Fruit fly (Drosophila melanogaster) Kc167 (cell line): Measurements from ENCODE around the gene ClpX.

Experiments used
- Myc ChIP-seq: fragments of >200 bp; optimal IDR thresholded peaks from 2 replicates; lab custom pipeline; 2017; ENCODE audit warnings: missing external identifiers
- Sin3A ChIP-seq: fragments of >200 bp; optimal IDR thresholded peaks from 2 replicates; lab custom pipeline; 2018; ENCODE audit warnings: missing external identifiers
- h ChIP-seq: fragments of >200 bp; optimal IDR thresholded peaks from 3 replicates; lab custom pipeline; 2018; ENCODE audit warnings: missing external identifiers
- insv ChIP-seq: fragments of >200 bp; optimal IDR thresholded peaks from 3 replicates; lab custom pipeline; 2018; ENCODE audit warnings: missing external identifiers
- psq ChIP-seq: fragments of >200 bp; optimal IDR thresholded peaks from 2 replicates; lab custom pipeline; 2017; ENCODE audit warnings: missing external identifiers
- ttk ChIP-seq: sonication (Bioruptor generic); optimal IDR thresholded peaks from 2 replicates; lab custom pipeline; 2017; ENCODE audit warnings: missing external identifiers

dm6 chr3R:19908863-19909343 lies 5.4 kb upstream of the ClpX start:
- TF ChIP-seq h (lab: Kevin White, UChicago) (no peak), Sin3A (lab: Kevin White, UChicago) (no peak), Myc (lab: Kevin White, UChicago) (no peak), ttk (lab: Kevin White, UChicago) (no peak), psq (lab: Kevin White, UChicago) (no peak), insv (lab: Kevin White, UChicago) (no peak)
